Worm (Caenorhabditis elegans): ENCODE measurements around the gene sur-7.

Gene sur-7

ce11 chrX:16418396-16418795, 42.0 kb downstream of the sur-7 start:
- TF ChIP-seq nhr-232 (tag; optimal IDR thresholded peaks at IDR 0.05) (no peak), che-1 (tag; optimal IDR thresholded peaks at IDR 0.05) (no peak), tbx-2 (tag; optimal IDR thresholded peaks at IDR 0.05) (no peak)

Measured in whole organism, late embryonic.